Fruit fly (Drosophila melanogaster) whole organism, prepupa: ENCODE results near the gene Lam.

Experiments used
- CG32006 ChIP-seq: fragments of 200-800 bp; sonication (Bioruptor generic); optimal IDR thresholded peaks from 3 replicates; lab custom pipeline; 2017; ENCODE audit warnings: missing biosample characterization, mild to moderate bottlenecking, missing genetic modification characterization
- Eip78C ChIP-seq: fragments of 200-800 bp; sonication (Bioruptor generic); peaks from one replicate; lab custom pipeline; 2016; ENCODE audit warnings: missing biosample characterization, missing genetic modification characterization
- Lpt ChIP-seq: fragments of 200-800 bp; sonication (Bioruptor generic); optimal IDR thresholded peaks from 3 replicates; lab custom pipeline; 2016; ENCODE audit warnings: missing biosample characterization, missing genetic modification characterization
- OdsH ChIP-seq: fragments of 200-800 bp; sonication (Bioruptor generic); optimal IDR thresholded peaks from 3 replicates; lab custom pipeline; 2016; ENCODE audit warnings: missing biosample characterization, missing genetic modification characterization
- cyc ChIP-seq: fragments of 200-800 bp; sonication (Bioruptor generic); optimal IDR thresholded peaks from 3 replicates; lab custom pipeline; 2016; ENCODE audit warnings: missing biosample characterization, missing genetic modification characterization
- eg ChIP-seq: fragments of 200-800 bp; sonication (Bioruptor generic); IDR thresholded peaks from 3 replicates; pipeline ENCODE4 v1.3.6; 2022; ENCODE audit warnings: missing biosample characterization, missing genetic modification characterization

- TF ChIP-seq cyc (GFP tag; lab: Kevin White, UChicago) (no peak), eg (no peak), CG32006 (GFP tag; lab: Kevin White, UChicago) (no peak), OdsH (GFP tag; lab: Kevin White, UChicago) (no peak), Eip78C (GFP tag; lab: Kevin White, UChicago) (no peak), Lpt (no peak)
Observed at dm6 chr2L:5527861-5528260, 14.4 kb upstream of the Lam start, which contains the start of gene CG31915.
